Worm (Caenorhabditis elegans): ENCODE results near the gene ttr-23.

DNA sequence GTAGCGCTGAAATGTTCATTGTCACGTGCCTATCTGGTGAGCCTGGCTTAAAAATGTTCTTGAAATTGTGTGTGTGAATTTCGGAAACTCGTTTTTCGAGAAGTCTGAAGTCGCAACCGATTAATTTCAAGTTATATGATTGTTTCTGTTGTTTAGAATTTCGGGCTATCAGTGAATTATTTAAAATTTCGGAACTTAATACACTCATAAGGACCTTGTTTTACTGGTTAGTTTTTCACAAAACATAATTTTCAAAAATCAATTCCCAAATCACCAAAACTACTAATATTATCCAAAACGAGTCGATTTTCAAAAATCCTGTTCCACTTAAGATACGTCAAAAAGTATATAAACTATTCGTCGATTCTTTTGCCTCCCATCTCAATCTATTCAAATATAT, 40.8 kb upstream of the ttr-23 start:
- TF ChIP-seq R02D3.7 (tag; optimal IDR thresholded peaks at IDR 0.05) (no peak), nhr-23 (tag; optimal IDR thresholded peaks at IDR 0.05) (no peak), ceh-82 (tag; optimal IDR thresholded peaks at IDR 0.05) (no peak), ama-1 (optimal IDR thresholded peaks at IDR 0.05) (no peak), elt-1 (tag; optimal IDR thresholded peaks at IDR 0.05) (no peak), nhr-237 (tag; optimal IDR thresholded peaks at IDR 0.05) (no peak)
